Fruit fly (Drosophila melanogaster) whole organism, embryonic: ENCODE data around the gene CG5644.
A peak's percentile ranks its signal among the peaks of the same experiment; 100 is the strongest.

Experiments used
- Bdp1 ChIP-seq: fragments of 200-800 bp; sonication (Bioruptor generic); optimal IDR thresholded peaks from 3 replicates; lab custom pipeline; 2016; ENCODE audit warnings: missing biosample characterization, missing genetic modification characterization
- Bteb2 ChIP-seq: fragments of 200-800 bp; sonication (Bioruptor generic); optimal IDR thresholded peaks from 2 replicates; lab custom pipeline; 2016; ENCODE audit warnings: missing biosample characterization, missing genetic modification characterization
- CG1024 ChIP-seq: fragments of 200-800 bp; sonication (Bioruptor generic); IDR thresholded peaks from 2 replicates; pipeline ENCODE4 v1.3.6; 2022; ENCODE audit warnings: missing biosample characterization, missing genetic modification characterization
- CG10462 ChIP-seq: fragments of 200-800 bp; sonication (Bioruptor generic); optimal IDR thresholded peaks from 2 replicates; lab custom pipeline; 2016; ENCODE audit warnings: missing biosample characterization, missing genetic modification characterization
- CG11504 ChIP-seq: fragments of 200-800 bp; sonication (Bioruptor generic); optimal IDR thresholded peaks from 3 replicates; lab custom pipeline; 2019; ENCODE audit warnings: missing biosample characterization, mild to moderate bottlenecking, missing genetic modification characterization, moderate library complexity
- CG13894 ChIP-seq: fragments of 200-800 bp; sonication (Bioruptor generic); optimal IDR thresholded peaks from 3 replicates; lab custom pipeline; 2018; ENCODE audit warnings: missing biosample characterization, mild to moderate bottlenecking, missing genetic modification characterization, moderate library complexity
- CG16815 ChIP-seq: fragments of 200-800 bp; sonication (Bioruptor generic); optimal IDR thresholded peaks from 3 replicates; lab custom pipeline; 2017; ENCODE audit warnings: missing biosample characterization, mild to moderate bottlenecking, missing genetic modification characterization
- CG17385 ChIP-seq: fragments of 200-800 bp; sonication (Bioruptor generic); optimal IDR thresholded peaks from 3 replicates; lab custom pipeline; 2018; ENCODE audit warnings: missing biosample characterization, mild to moderate bottlenecking, missing genetic modification characterization
- CG32772 ChIP-seq: fragments of 200-800 bp; sonication (Bioruptor generic); IDR thresholded peaks from 2 replicates; pipeline ENCODE4 v1.3.6; 2022; ENCODE audit warnings: missing biosample characterization, missing genetic modification characterization
- CG3281 ChIP-seq: fragments of 200-800 bp; sonication (Bioruptor generic); optimal IDR thresholded peaks from 3 replicates; lab custom pipeline; 2017; ENCODE audit warnings: missing biosample characterization, mild to moderate bottlenecking, missing genetic modification characterization
- CG34376 ChIP-seq: fragments of 200-800 bp; sonication (Bioruptor generic); optimal IDR thresholded peaks from 2 replicates; lab custom pipeline; 2018; ENCODE audit warnings: missing biosample characterization, mild to moderate bottlenecking, missing genetic modification characterization
- CG4820 ChIP-seq: fragments of 200-800 bp; sonication (Bioruptor generic); optimal IDR thresholded peaks from 3 replicates; lab custom pipeline; 2016; ENCODE audit warnings: missing biosample characterization, missing genetic modification characterization
- CG6689 ChIP-seq: fragments of 200-800 bp; sonication (Bioruptor generic); IDR thresholded peaks from 2 replicates; pipeline ENCODE4 v1.3.6; 2022; ENCODE audit warnings: missing biosample characterization, missing genetic modification characterization
- CG8388 ChIP-seq: fragments of 200-800 bp; sonication (Bioruptor generic); optimal IDR thresholded peaks from 2 replicates; lab custom pipeline; 2019; ENCODE audit warnings: missing biosample characterization, mild to moderate bottlenecking, missing genetic modification characterization, moderate library complexity
- CG9437 ChIP-seq: fragments of 200-800 bp; sonication (Bioruptor generic); optimal IDR thresholded peaks from 2 replicates; lab custom pipeline; 2018; ENCODE audit warnings: missing biosample characterization, mild to moderate bottlenecking, missing genetic modification characterization
- CG9797 ChIP-seq: fragments of 200-800 bp; sonication (Bioruptor generic); optimal IDR thresholded peaks from 3 replicates; lab custom pipeline; 2018; ENCODE audit warnings: missing biosample characterization, mild to moderate bottlenecking, missing genetic modification characterization
- HLH3B ChIP-seq: fragments of 200-800 bp; sonication (Bioruptor generic); IDR thresholded peaks from 2 replicates; pipeline ENCODE4 v1.3.6; 2022; ENCODE audit warnings: missing biosample characterization, missing genetic modification characterization
- HmgZ ChIP-seq: fragments of 200-800 bp; sonication (Bioruptor generic); optimal IDR thresholded peaks from 2 replicates; lab custom pipeline; 2018; ENCODE audit warnings: missing biosample characterization, mild to moderate bottlenecking, missing genetic modification characterization
- Hr3 ChIP-seq: fragments of 200-800 bp; sonication (Bioruptor generic); optimal IDR thresholded peaks from 3 replicates; lab custom pipeline; 2016; ENCODE audit warnings: missing biosample characterization, missing genetic modification characterization
- Med ChIP-seq: fragments of 200-800 bp; sonication (Bioruptor generic); peaks from one replicate; lab custom pipeline; 2016; ENCODE audit warnings: missing biosample characterization, missing genetic modification characterization, mild to moderate bottlenecking, inconsistent platforms, moderate library complexity
- Meics ChIP-seq: fragments of 200-800 bp; sonication (Bioruptor generic); optimal IDR thresholded peaks from 2 replicates; lab custom pipeline; 2017; ENCODE audit warnings: missing biosample characterization, mild to moderate bottlenecking, missing genetic modification characterization
- Oaz ChIP-seq: fragments of 200-800 bp; sonication (Bioruptor generic); IDR thresholded peaks from 2 replicates; pipeline ENCODE4 v1.3.6; 2022; ENCODE audit warnings: missing biosample characterization, missing genetic modification characterization
- Opbp ChIP-seq: fragments of 200-800 bp; sonication (Bioruptor generic); IDR thresholded peaks from 3 replicates; pipeline ENCODE4 v1.3.6; 2022; ENCODE audit warnings: missing biosample characterization, missing genetic modification characterization; ENCODE audit not compliant: partially characterized antibody
- Trl ChIP-seq, 3 experiments: fragments of >200 bp in 2 of 3; fragments of 200-800 bp in 1 of 3; sonication (Bioruptor generic) in 1 of 3; optimal IDR thresholded peaks; 2 replicates in 1 of 3; 3 replicates in 2 of 3; lab custom pipeline; 2016 to 2017; ENCODE audit warnings: missing biosample characterization in 1 of 3, missing genetic modification characterization in 1 of 3
- bowl ChIP-seq: fragments of 200-800 bp; sonication (Bioruptor generic); IDR thresholded peaks from 2 replicates; pipeline ENCODE4 v1.3.6; 2022; ENCODE audit warnings: missing biosample characterization, missing genetic modification characterization
- bsh ChIP-seq, 2 experiments: fragments of 200-800 bp; sonication (Bioruptor generic); optimal IDR thresholded peaks; 2 replicates each; lab custom pipeline; 2017 to 2018; ENCODE audit warnings: mild to moderate bottlenecking in 2 of 2, missing biosample characterization in 2 of 2, missing genetic modification characterization in 2 of 2, moderate library complexity in 1 of 2
- chinmo ChIP-seq: fragments of 200-800 bp; sonication (Bioruptor generic); IDR thresholded peaks from 4 replicates; pipeline ENCODE4 v1.3.6; 2022; ENCODE audit warnings: missing biosample characterization, missing genetic modification characterization; ENCODE audit not compliant: partially characterized antibody
- gfzf ChIP-seq: fragments of 200-800 bp; sonication (Bioruptor generic); optimal IDR thresholded peaks from 2 replicates; lab custom pipeline; 2016; ENCODE audit warnings: missing biosample characterization, mild to moderate bottlenecking, missing genetic modification characterization, moderate library complexity
- ken ChIP-seq: fragments of 200-800 bp; sonication (Bioruptor generic); IDR thresholded peaks from 3 replicates; pipeline ENCODE4 v1.3.6; 2022; ENCODE audit warnings: missing biosample characterization, missing genetic modification characterization
- knrl ChIP-seq: fragments of 200-800 bp; sonication (Bioruptor generic); IDR thresholded peaks from 3 replicates; pipeline ENCODE4 v1.3.6; 2022; ENCODE audit warnings: missing biosample characterization, missing genetic modification characterization; ENCODE audit not compliant: partially characterized antibody
- lab ChIP-seq: fragments of 200-800 bp; sonication (Bioruptor generic); optimal IDR thresholded peaks from 3 replicates; lab custom pipeline; 2017; ENCODE audit warnings: missing biosample characterization, missing genetic modification characterization, mild to moderate bottlenecking, moderate library complexity, missing genetic modification reagents
- lbe ChIP-seq: fragments of 200-800 bp; sonication (Bioruptor generic); optimal IDR thresholded peaks from 2 replicates; lab custom pipeline; 2016; ENCODE audit warnings: missing biosample characterization, mild to moderate bottlenecking, missing genetic modification characterization
- lola ChIP-seq, 3 experiments: fragments of >200 bp in 2 of 3; fragments of 200-800 bp in 1 of 3; sonication (Bioruptor generic) in 1 of 3; optimal IDR thresholded peaks; 2 replicates each; lab custom pipeline; 2017 to 2019; ENCODE audit warnings: missing biosample characterization in 3 of 3, missing genetic modification characterization in 3 of 3, mild to moderate bottlenecking in 1 of 3, moderate library complexity in 1 of 3
- lov ChIP-seq, 2 experiments: fragments of 200-800 bp in 1 of 2; fragments of >200 bp in 1 of 2; sonication (Bioruptor generic) in 1 of 2; IDR thresholded peaks in 1 of 2; optimal IDR thresholded peaks in 1 of 2; 2 replicates in 1 of 2; 3 replicates in 1 of 2; pipeline versions ENCODE4 v1.3.6 to Lab custom; 2017 to 2022; ENCODE audit warnings: missing biosample characterization in 1 of 2, missing genetic modification characterization in 1 of 2
- nerfin-2 ChIP-seq: fragments of 200-800 bp; sonication (Bioruptor generic); IDR thresholded peaks from 2 replicates; pipeline ENCODE4 v1.3.6; 2022; ENCODE audit warnings: missing biosample characterization, missing genetic modification characterization; ENCODE audit not compliant: partially characterized antibody
- nmo ChIP-seq: fragments of 200-800 bp; sonication (Bioruptor generic); optimal IDR thresholded peaks from 2 replicates; lab custom pipeline; 2018; ENCODE audit warnings: missing biosample characterization, mild to moderate bottlenecking, missing genetic modification characterization, moderate library complexity
- nom ChIP-seq: fragments of 200-800 bp; sonication (Bioruptor generic); optimal IDR thresholded peaks from 2 replicates; lab custom pipeline; 2017; ENCODE audit warnings: missing biosample characterization, missing genetic modification characterization, mild to moderate bottlenecking, moderate library complexity, missing genetic modification reagents
- pan ChIP-seq, 4 experiments: fragments of >200 bp in 3 of 4; fragments of 200-800 bp in 1 of 4; sonication (Bioruptor generic) in 1 of 4; optimal IDR thresholded peaks in 3 of 4; IDR thresholded peaks in 1 of 4; 2 replicates each; pipeline versions ENCODE4 v1.3.6 to Lab custom; 2017 to 2022; ENCODE audit warnings: missing biosample characterization in 2 of 4, missing genetic modification characterization in 2 of 4, mixed read lengths in 1 of 4
- pnt ChIP-seq: fragments of 200-800 bp; sonication (Bioruptor generic); optimal IDR thresholded peaks from 3 replicates; lab custom pipeline; 2016; ENCODE audit warnings: missing biosample characterization, missing genetic modification characterization
- ro ChIP-seq: fragments of 200-800 bp; sonication (Bioruptor generic); IDR thresholded peaks from 2 replicates; pipeline ENCODE4 v1.3.6; 2022; ENCODE audit warnings: missing biosample characterization, missing genetic modification characterization
- seq ChIP-seq: fragments of 200-800 bp; sonication (Bioruptor generic); IDR thresholded peaks from 2 replicates; pipeline ENCODE4 v1.3.6; 2022; ENCODE audit warnings: missing biosample characterization, missing genetic modification characterization
- slbo ChIP-seq: fragments of 200-800 bp; sonication (Bioruptor generic); IDR thresholded peaks from 2 replicates; pipeline ENCODE4 v1.3.6; 2022; ENCODE audit warnings: missing biosample characterization, missing genetic modification characterization
- slou ChIP-seq: fragments of 200-800 bp; sonication (Bioruptor generic); optimal IDR thresholded peaks from 3 replicates; lab custom pipeline; 2016; ENCODE audit warnings: missing biosample characterization, missing genetic modification characterization
- tin ChIP-seq: fragments of 200-800 bp; sonication (Bioruptor generic); optimal IDR thresholded peaks from 3 replicates; lab custom pipeline; 2016; ENCODE audit warnings: missing biosample characterization, missing genetic modification characterization
- tna ChIP-seq: fragments of 200-800 bp; sonication (Bioruptor generic); IDR thresholded peaks from 2 replicates; pipeline ENCODE4 v1.3.6; 2022; ENCODE audit warnings: missing biosample characterization, missing genetic modification characterization; ENCODE audit not compliant: partially characterized antibody
- vfl ChIP-seq: fragments of 200-800 bp; sonication (Bioruptor generic); optimal IDR thresholded peaks from 2 replicates; lab custom pipeline; 2016; ENCODE audit warnings: missing biosample characterization, missing genetic modification characterization
- wdn ChIP-seq: fragments of 200-800 bp; sonication (Bioruptor generic); IDR thresholded peaks from 2 replicates; pipeline ENCODE4 v1.3.6; 2022; ENCODE audit warnings: missing biosample characterization, missing genetic modification characterization
- zfh1 ChIP-seq: fragments of 200-800 bp; sonication (Bioruptor generic); IDR thresholded peaks from 3 replicates; pipeline ENCODE4 v1.3.6; 2022; ENCODE audit warnings: missing biosample characterization, missing genetic modification characterization

The CG5644 gene

dm6 chr3L:8954648-8955033, 25.0 kb downstream of the CG5644 start, which contains the start of gene GNBP3 (continued):
- TF ChIP-seq ro (GFP tag; lab: Robert Waterston, UW) (no peak), CG11504 (tag; lab: Kevin White, UChicago) (peak; percentile 80), CG34376 (GFP tag; lab: Kevin White, UChicago) (peak; percentile 80), nerfin-2 (GFP tag; lab: Robert Waterston, UW) (no peak), vfl (GFP tag; lab: Kevin White, UChicago) (no peak), CG32772 (GFP tag; lab: Robert Waterston, UW) (0 out of 2 replicates have a peak, but pooled peaks have one; percentile 27), CG6689 (GFP tag; lab: Robert Waterston, UW) (peak; percentile 53; the same call in 1 of the 2 replicates), nom (GFP tag; lab: Kevin White, UChicago) (peak; percentile 91), HmgZ (tag; lab: Kevin White, UChicago) (peak; percentile 25), Bdp1 (GFP tag; lab: Kevin White, UChicago) (no peak), Meics (peak; percentile 83), chinmo (no peak), wdn (0 out of 2 replicates have a peak, but pooled peaks have one; percentile 17), CG16815 (GFP tag; lab: Kevin White, UChicago) (peak; percentile 49), bowl (GFP tag; lab: Robert Waterston, UW) (no peak), bsh (GFP tag; optimal IDR thresholded peaks at IDR 0.05; lab: Kevin White, UChicago) (peak; percentile 70 to 87), nmo (GFP tag; lab: Kevin White, UChicago) (peak; percentile 50), Hr3 (GFP tag; lab: Kevin White, UChicago) (peak; percentile 5), gfzf (GFP tag; lab: Kevin White, UChicago) (no peak), CG4820 (GFP tag; lab: Kevin White, UChicago) (peak; percentile 76), CG13894 (tag; lab: Kevin White, UChicago) (no peak), tna (no peak), Med (peak; percentile 78), CG8388 (peak; percentile 40), lbe (GFP tag; lab: Kevin White, UChicago) (peak; percentile 96), CG1024 (GFP tag; lab: Robert Waterston, UW) (0 out of 2 replicates have a peak, but pooled peaks have one; percentile 25), ken (GFP tag; lab: Robert Waterston, UW) (0 out of 3 replicates have a peak, but pooled peaks have one; percentile 15), seq (GFP tag; lab: Robert Waterston, UW) (no peak), lola (GFP tag; optimal IDR thresholded peaks at IDR 0.05; lab: Kevin White, UChicago) (peak in 1 of 3 experiments; percentile 54), zfh1 (GFP tag; lab: Robert Waterston, UW) (peak; percentile 60; the same call in 2 of the 3 replicates), lov (optimal IDR thresholded peaks at IDR 0.05; lab: Kevin White, UChicago) (no peak), lov (GFP tag; IDR thresholded peaks at IDR 0.05; lab: Robert Waterston, UW) (0 out of 3 replicates have a peak, but pooled peaks have one; percentile 26), knrl (GFP tag; lab: Robert Waterston, UW) (no peak), Bteb2 (GFP tag; lab: Kevin White, UChicago) (no peak), CG17385 (GFP tag; lab: Kevin White, UChicago) (peak; percentile 16), HLH3B (GFP tag; lab: Robert Waterston, UW) (peak; percentile 65; the same call in 1 of the 2 replicates), Opbp (GFP tag; lab: Robert Waterston, UW) (no peak), lab (GFP tag; lab: Kevin White, UChicago) (peak; percentile 65), CG9797 (peak; percentile 33), CG3281 (peak; percentile 88), tin (GFP tag; lab: Kevin White, UChicago) (peak; percentile 66), Oaz (no peak), slou (no peak), slbo (GFP tag; lab: Robert Waterston, UW) (peak; percentile 66), CG9437 (GFP tag; lab: Kevin White, UChicago) (no peak), pnt (GFP tag; lab: Kevin White, UChicago) (no peak), CG10462 (GFP tag; lab: Kevin White, UChicago) (no peak), Trl (optimal IDR thresholded peaks at IDR 0.05; lab: Kevin White, UChicago) (no peak), Trl (GFP tag; optimal IDR thresholded peaks at IDR 0.05; lab: Kevin White, UChicago) (peak; percentile 30), pan (optimal IDR thresholded peaks at IDR 0.05; lab: Kevin White, UChicago) (no peak), pan (GFP tag; optimal IDR thresholded peaks at IDR 0.05 in 1 of 2, IDR thresholded peaks at IDR 0.05 in 1 of 2) (peak in 1 of 2 experiments; percentile 60)
